Worm (Caenorhabditis elegans): Measurements from ENCODE around the gene K08H2.5.

The K08H2.5 gene

ce11 chrX:13227778-13228177 lies 14.4 kb downstream of the K08H2.5 start:
- TF ChIP-seq zip-8 (tag; optimal IDR thresholded peaks at IDR 0.05) (peak; percentile 99), ztf-11 (tag; optimal IDR thresholded peaks at IDR 0.05) (no peak)

ce11 chrX:13226614-13227096 lies 15.5 kb downstream of the K08H2.5 start, which contains the start of gene skr-21:
skr-21 (minus strand) TSS chrX:13226664.
- no peak for TF ChIP-seq nhr-28 (tag; optimal IDR thresholded peaks at IDR 0.05)
- TF ChIP-seq mab-5 (tag; optimal IDR thresholded peaks at IDR 0.05), result no peak
- TF ChIP-seq hlh-1 (tag; optimal IDR thresholded peaks at IDR 0.05), result no peak
- TF ChIP-seq ztf-11 (tag; optimal IDR thresholded peaks at IDR 0.05), result no peak
- TF ChIP-seq zip-8 (tag; optimal IDR thresholded peaks at IDR 0.05), result no peak
- peak; percentile 39 for TF ChIP-seq ces-1 (GFP tag; optimal IDR thresholded peaks at IDR 0.05)
- peak; percentile 48 for TF ChIP-seq sptf-1 (tag; optimal IDR thresholded peaks at IDR 0.05)
- TF ChIP-seq nhr-2 (tag; optimal IDR thresholded peaks at IDR 0.05), result peak; percentile 41
- no peak for TF ChIP-seq drap-1 (GFP tag; optimal IDR thresholded peaks at IDR 0.05)
- no peak for TF ChIP-seq nhr-76 (tag; optimal IDR thresholded peaks at IDR 0.05)
- no peak for TF ChIP-seq lin-13 (tag; optimal IDR thresholded peaks at IDR 0.05)
- TF ChIP-seq elt-1 (tag; optimal IDR thresholded peaks at IDR 0.05; ENCODE audit: borderline replicate concordance, insufficient read depth), result no peak
- TF ChIP-seq bed-3 (GFP tag; optimal IDR thresholded peaks at IDR 0.05), result no peak
- no peak for TF ChIP-seq flh-1 (GFP tag; optimal IDR thresholded peaks at IDR 0.05)
- TF ChIP-seq nhr-12 (tag; optimal IDR thresholded peaks at IDR 0.05), result no peak
- no peak for TF ChIP-seq ceh-83 (GFP tag; optimal IDR thresholded peaks at IDR 0.05)
- no peak for TF ChIP-seq lin-32 (GFP tag; optimal IDR thresholded peaks at IDR 0.05)
- peak; percentile 51 for TF ChIP-seq ceh-39 (tag; optimal IDR thresholded peaks at IDR 0.05)
- TF ChIP-seq M03D4.4 (tag; optimal IDR thresholded peaks at IDR 0.05), result no peak
- no peak for TF ChIP-seq snpc-4 (tag; optimal IDR thresholded peaks at IDR 0.05)
- no peak for TF ChIP-seq lsy-2 (tag; optimal IDR thresholded peaks at IDR 0.05)
- TF ChIP-seq unc-120 (tag; optimal IDR thresholded peaks at IDR 0.05; ENCODE audit: poor library complexity, severe bottlenecking), result peak; percentile 26

- peak; percentile 29 for TF ChIP-seq cnd-1 (tag; optimal IDR thresholded peaks at IDR 0.05)
- peak; percentile 55 for TF ChIP-seq lin-32 (GFP tag; optimal IDR thresholded peaks at IDR 0.05)
- TF ChIP-seq lsy-2 (tag; optimal IDR thresholded peaks at IDR 0.05), result no peak
- no peak for TF ChIP-seq M03D4.4 (tag; optimal IDR thresholded peaks at IDR 0.05)
- peak; percentile 64 for TF ChIP-seq unc-62 (GFP tag; optimal IDR thresholded peaks at IDR 0.05)
- TF ChIP-seq mep-1 (tag; optimal IDR thresholded peaks at IDR 0.05), result peak; percentile 2
Observed at ce11 chrX:13225111-13225905, 16.8 kb downstream of the K08H2.5 start.

ce11 chrX:13224608-13225007 lies 17.5 kb downstream of the K08H2.5 start, which contains the start of gene skr-19:
skr-19 (minus strand) TSS chrX:13224708.
- no peak for TF ChIP-seq flh-1 (GFP tag; optimal IDR thresholded peaks at IDR 0.05)
- no peak for TF ChIP-seq M03D4.4 (tag; optimal IDR thresholded peaks at IDR 0.05)
- TF ChIP-seq unc-62 (GFP tag; optimal IDR thresholded peaks at IDR 0.05), result no peak
- TF ChIP-seq mab-5 (tag; optimal IDR thresholded peaks at IDR 0.05), result no peak
- no peak for TF ChIP-seq ceh-83 (GFP tag; optimal IDR thresholded peaks at IDR 0.05)
- no peak for TF ChIP-seq unc-39 (tag; optimal IDR thresholded peaks at IDR 0.05)
- TF ChIP-seq mls-2 (tag; optimal IDR thresholded peaks at IDR 0.05), result no peak
- TF ChIP-seq nhr-28 (tag; optimal IDR thresholded peaks at IDR 0.05), result no peak
- no peak for TF ChIP-seq sem-2 (GFP tag; optimal IDR thresholded peaks at IDR 0.05)
- TF ChIP-seq ceh-43 (GFP tag; optimal IDR thresholded peaks at IDR 0.05), result no peak

ce11 chrX:13223437-13223836 lies 18.7 kb downstream of the K08H2.5 start, which contains the start of gene skr-20:
skr-20 (minus strand) TSS chrX:13223537.
- TF ChIP-seq bed-3 (GFP tag; optimal IDR thresholded peaks at IDR 0.05) (no peak), nhr-28 (tag; optimal IDR thresholded peaks at IDR 0.05) (no peak), sptf-1 (tag; optimal IDR thresholded peaks at IDR 0.05) (no peak), blmp-1 (tag; optimal IDR thresholded peaks at IDR 0.05) (no peak), nhr-2 (tag; optimal IDR thresholded peaks at IDR 0.05) (no peak), lin-32 (GFP tag; optimal IDR thresholded peaks at IDR 0.05) (no peak), ham-2 (GFP tag; optimal IDR thresholded peaks at IDR 0.05) (no peak), M03D4.4 (tag; optimal IDR thresholded peaks at IDR 0.05) (no peak), flh-1 (GFP tag; optimal IDR thresholded peaks at IDR 0.05) (no peak), cnd-1 (tag; optimal IDR thresholded peaks at IDR 0.05) (no peak), nhr-76 (tag; optimal IDR thresholded peaks at IDR 0.05) (no peak), snpc-4 (tag; optimal IDR thresholded peaks at IDR 0.05) (no peak), lsy-2 (tag; optimal IDR thresholded peaks at IDR 0.05) (no peak), mab-5 (tag; optimal IDR thresholded peaks at IDR 0.05) (no peak), unc-120 (tag; optimal IDR thresholded peaks at IDR 0.05; ENCODE audit: poor library complexity, severe bottlenecking) (no peak)
